Fruit fly (Drosophila melanogaster): Measurements from ENCODE around the gene CG6244.

- no peak for TF ChIP-seq Crg-1 (GFP tag; optimal IDR thresholded peaks at IDR 0.05)
- TF ChIP-seq CG11617 (GFP tag; optimal IDR thresholded peaks at IDR 0.05): no peak
- no peak for TF ChIP-seq CG7045 (GFP tag; optimal IDR thresholded peaks at IDR 0.05)
- no peak for TF ChIP-seq kay (GFP tag; ENCODE audit: borderline replicate concordance)
- TF ChIP-seq cnc (optimal IDR thresholded peaks at IDR 0.05): no peak
- TF ChIP-seq Mnt (GFP tag; optimal IDR thresholded peaks at IDR 0.05): no peak
- no peak for TF ChIP-seq toe (GFP tag; optimal IDR thresholded peaks at IDR 0.05)
- no peak for TF ChIP-seq pad (GFP tag; optimal IDR thresholded peaks at IDR 0.05)
These were observed 22.8 kb upstream of the CG6244 start for dm6 chr3L:15785368-15785767.
